Fruit fly (Drosophila melanogaster) whole organism, embryonic: Measurements from ENCODE around the gene Cul2.
A peak's percentile ranks its signal among the peaks of the same experiment; 100 is the strongest.

Source experiments
- Asciz ChIP-seq: fragments of 200-800 bp; sonication (Bioruptor generic); optimal IDR thresholded peaks from 2 replicates; lab custom pipeline; 2017; ENCODE audit warnings: missing biosample characterization, mild to moderate bottlenecking, missing genetic modification characterization, missing genetic modification reagents
- C15 ChIP-seq: fragments of 200-800 bp; sonication (Bioruptor generic); IDR thresholded peaks from 3 replicates; pipeline ENCODE4 v1.3.6; 2022; ENCODE audit warnings: missing biosample characterization, missing genetic modification characterization
- CG10366 ChIP-seq: fragments of 200-800 bp; sonication (Bioruptor generic); IDR thresholded peaks from 2 replicates; pipeline ENCODE4 v1.3.6; 2022; ENCODE audit warnings: missing biosample characterization, missing genetic modification characterization
- CG11504 ChIP-seq: fragments of 200-800 bp; sonication (Bioruptor generic); optimal IDR thresholded peaks from 3 replicates; lab custom pipeline; 2019; ENCODE audit warnings: missing biosample characterization, mild to moderate bottlenecking, missing genetic modification characterization, moderate library complexity
- CG12299 ChIP-seq: fragments of 200-800 bp; sonication (Bioruptor generic); optimal IDR thresholded peaks from 2 replicates; lab custom pipeline; 2018; ENCODE audit warnings: missing biosample characterization, mild to moderate bottlenecking, missing genetic modification characterization
- CG13624 ChIP-seq: fragments of 200-800 bp; sonication (Bioruptor generic); optimal IDR thresholded peaks from 2 replicates; lab custom pipeline; 2016; ENCODE audit warnings: missing biosample characterization, missing genetic modification characterization
- CG1529 ChIP-seq: fragments of 200-800 bp; sonication (Bioruptor generic); optimal IDR thresholded peaks from 3 replicates; lab custom pipeline; 2018; ENCODE audit warnings: missing biosample characterization, missing genetic modification characterization
- CG16779 ChIP-seq: fragments of 200-800 bp; sonication (Bioruptor generic); IDR thresholded peaks from 2 replicates; pipeline ENCODE4 v1.3.6; 2022; ENCODE audit warnings: missing biosample characterization, missing genetic modification characterization
- CG17829 ChIP-seq: fragments of 200-800 bp; optimal IDR thresholded peaks from 2 replicates; lab custom pipeline; 2019; ENCODE audit warnings: missing biosample characterization, mild to moderate bottlenecking, missing genetic modification characterization, moderate library complexity
- CG18011 ChIP-seq: fragments of 200-800 bp; sonication (Bioruptor generic); optimal IDR thresholded peaks from 2 replicates; lab custom pipeline; 2017; ENCODE audit warnings: missing biosample characterization, missing genetic modification characterization, mild to moderate bottlenecking, moderate library complexity, missing genotype
- CG2712 ChIP-seq: fragments of 200-800 bp; optimal IDR thresholded peaks from 3 replicates; lab custom pipeline; 2019; ENCODE audit warnings: missing biosample characterization, mild to moderate bottlenecking, missing genetic modification characterization, moderate library complexity
- CG34422 ChIP-seq: fragments of 200-800 bp; sonication (Bioruptor generic); IDR thresholded peaks from 3 replicates; pipeline ENCODE4 v1.3.6; 2022; ENCODE audit warnings: missing biosample characterization, missing genetic modification characterization
- CG4282 ChIP-seq: fragments of 200-800 bp; sonication (Bioruptor generic); optimal IDR thresholded peaks from 2 replicates; lab custom pipeline; 2016; ENCODE audit warnings: missing biosample characterization, missing genetic modification characterization
- CG4360 ChIP-seq: fragments of 200-800 bp; sonication (Bioruptor generic); IDR thresholded peaks from 2 replicates; pipeline ENCODE4 v1.3.6; 2022; ENCODE audit warnings: missing biosample characterization, missing genetic modification characterization
- CG6272 ChIP-seq: fragments of 200-800 bp; sonication (Bioruptor generic); IDR thresholded peaks from 2 replicates; pipeline ENCODE4 v1.3.6; 2022; ENCODE audit warnings: missing biosample characterization, missing genetic modification characterization
- CG6683 ChIP-seq: fragments of 200-800 bp; sonication (Bioruptor generic); optimal IDR thresholded peaks from 2 replicates; lab custom pipeline; 2017; ENCODE audit warnings: missing biosample characterization, mild to moderate bottlenecking, missing genetic modification characterization, missing genetic modification reagents
- CG8388 ChIP-seq: fragments of 200-800 bp; sonication (Bioruptor generic); optimal IDR thresholded peaks from 2 replicates; lab custom pipeline; 2019; ENCODE audit warnings: missing biosample characterization, mild to moderate bottlenecking, missing genetic modification characterization, moderate library complexity
- CG9817 ChIP-seq: fragments of 200-800 bp; sonication (Bioruptor generic); optimal IDR thresholded peaks from 2 replicates; lab custom pipeline; 2018; ENCODE audit warnings: missing biosample characterization, mild to moderate bottlenecking, missing genetic modification characterization, moderate library complexity
- CHES-1-like ChIP-seq: fragments of 200-800 bp; sonication (Bioruptor generic); optimal IDR thresholded peaks from 2 replicates; lab custom pipeline; 2016; ENCODE audit warnings: missing biosample characterization, missing genetic modification characterization
- CkIIα-i1 ChIP-seq: fragments of 200-800 bp; sonication (Bioruptor generic); IDR thresholded peaks from 2 replicates; pipeline ENCODE4 v1.3.6; 2022; ENCODE audit warnings: missing biosample characterization, missing genetic modification characterization
- D19B ChIP-seq: fragments of 200-800 bp; sonication (Bioruptor generic); optimal IDR thresholded peaks from 2 replicates; lab custom pipeline; 2017; ENCODE audit warnings: missing biosample characterization, mild to moderate bottlenecking, missing genetic modification characterization
- Dip3 ChIP-seq: fragments of 200-800 bp; sonication (Bioruptor generic); optimal IDR thresholded peaks from 3 replicates; lab custom pipeline; 2016; ENCODE audit warnings: missing biosample characterization, missing genetic modification characterization
- ERR ChIP-seq: fragments of 200-800 bp; sonication (Bioruptor generic); optimal IDR thresholded peaks from 2 replicates; lab custom pipeline; 2016; ENCODE audit warnings: missing biosample characterization, missing genetic modification characterization
- Gsc ChIP-seq: fragments of 200-800 bp; sonication (Bioruptor generic); IDR thresholded peaks from 2 replicates; pipeline ENCODE4 v1.3.6; 2022; ENCODE audit warnings: missing biosample characterization, missing genetic modification characterization
- HLH4C ChIP-seq: fragments of 200-800 bp; sonication (Bioruptor generic); IDR thresholded peaks from 3 replicates; pipeline ENCODE4 v1.3.6; 2022; ENCODE audit warnings: missing biosample characterization, missing genetic modification characterization; ENCODE audit not compliant: partially characterized antibody
- HLHmδ ChIP-seq: fragments of 200-800 bp; sonication (Bioruptor generic); optimal IDR thresholded peaks from 2 replicates; lab custom pipeline; 2018; ENCODE audit warnings: missing biosample characterization, mild to moderate bottlenecking, missing genetic modification characterization, moderate library complexity
- Kr ChIP-seq: fragments of 200-800 bp; sonication (Bioruptor generic); optimal IDR thresholded peaks from 2 replicates; lab custom pipeline; 2017; ENCODE audit warnings: missing biosample characterization, mild to moderate bottlenecking, missing genetic modification characterization
- Rx ChIP-seq: fragments of 200-800 bp; sonication (Bioruptor generic); IDR thresholded peaks from 2 replicates; pipeline ENCODE4 v1.3.6; 2022; ENCODE audit warnings: missing biosample characterization, missing genetic modification characterization
- Sox100B ChIP-seq: fragments of 200-800 bp; sonication (Bioruptor generic); optimal IDR thresholded peaks from 3 replicates; lab custom pipeline; 2018; ENCODE audit warnings: missing biosample characterization, mild to moderate bottlenecking, missing genetic modification characterization
- Ssrp ChIP-seq: fragments of 200-800 bp; sonication (Bioruptor generic); optimal IDR thresholded peaks from 2 replicates; lab custom pipeline; 2018; ENCODE audit warnings: missing biosample characterization, mild to moderate bottlenecking, missing genetic modification characterization, moderate library complexity
- bab2 ChIP-seq: fragments of 200-800 bp; sonication (Bioruptor generic); optimal IDR thresholded peaks from 2 replicates; lab custom pipeline; 2016; ENCODE audit warnings: missing biosample characterization, missing genetic modification characterization
- bbx ChIP-seq: fragments of 200-800 bp; sonication (Bioruptor generic); IDR thresholded peaks from 2 replicates; pipeline ENCODE4 v1.3.6; 2022; ENCODE audit warnings: missing biosample characterization, missing genetic modification characterization; ENCODE audit not compliant: partially characterized antibody
- bowl ChIP-seq: fragments of 200-800 bp; sonication (Bioruptor generic); IDR thresholded peaks from 2 replicates; pipeline ENCODE4 v1.3.6; 2022; ENCODE audit warnings: missing biosample characterization, missing genetic modification characterization
- btn ChIP-seq: fragments of 200-800 bp; sonication (Bioruptor generic); optimal IDR thresholded peaks from 2 replicates; lab custom pipeline; 2016; ENCODE audit warnings: missing biosample characterization, missing genetic modification characterization
- cad ChIP-seq: fragments of >200 bp; optimal IDR thresholded peaks from 2 replicates; lab custom pipeline; 2017; ENCODE audit warnings: missing biosample characterization, missing genetic modification characterization
- cato ChIP-seq: fragments of 200-800 bp; sonication (Bioruptor generic); optimal IDR thresholded peaks from 2 replicates; lab custom pipeline; 2016; ENCODE audit warnings: missing biosample characterization, missing genetic modification characterization, borderline replicate concordance
- dm ChIP-seq: fragments of 200-800 bp; sonication (Bioruptor generic); optimal IDR thresholded peaks from 3 replicates; lab custom pipeline; 2016; ENCODE audit warnings: missing biosample characterization, missing genetic modification characterization
- emc ChIP-seq: fragments of 200-800 bp; sonication (Bioruptor generic); optimal IDR thresholded peaks from 2 replicates; lab custom pipeline; 2016; ENCODE audit warnings: missing biosample characterization, missing genetic modification characterization
- fd3F ChIP-seq: fragments of 200-800 bp; sonication (Bioruptor generic); optimal IDR thresholded peaks from 2 replicates; lab custom pipeline; 2018; ENCODE audit warnings: missing biosample characterization, mild to moderate bottlenecking, missing genetic modification characterization, moderate library complexity
- gce ChIP-seq: fragments of 200-800 bp; sonication (Bioruptor generic); IDR thresholded peaks from 3 replicates; pipeline ENCODE4 v1.3.6; 2022; ENCODE audit warnings: missing biosample characterization, missing genetic modification characterization
- grn ChIP-seq: fragments of 200-800 bp; sonication (Bioruptor generic); optimal IDR thresholded peaks from 3 replicates; lab custom pipeline; 2017; ENCODE audit warnings: missing biosample characterization, missing genetic modification characterization
- jumu ChIP-seq: fragments of 200-800 bp; sonication (Bioruptor generic); optimal IDR thresholded peaks from 3 replicates; lab custom pipeline; 2016; ENCODE audit warnings: missing biosample characterization, missing genetic modification characterization
- lmd ChIP-seq: fragments of 200-800 bp; sonication (Bioruptor generic); IDR thresholded peaks from 2 replicates; pipeline ENCODE4 v1.3.6; 2022; ENCODE audit warnings: missing biosample characterization, missing genetic modification characterization
- nom ChIP-seq: fragments of 200-800 bp; sonication (Bioruptor generic); optimal IDR thresholded peaks from 2 replicates; lab custom pipeline; 2017; ENCODE audit warnings: missing biosample characterization, missing genetic modification characterization, mild to moderate bottlenecking, moderate library complexity, missing genetic modification reagents
- pb ChIP-seq: fragments of 200-800 bp; sonication (Bioruptor generic); optimal IDR thresholded peaks from 3 replicates; lab custom pipeline; 2016; ENCODE audit warnings: missing biosample characterization, missing genetic modification characterization
- ranshi ChIP-seq: fragments of 200-800 bp; sonication (Bioruptor generic); IDR thresholded peaks from 2 replicates; pipeline ENCODE4 v1.3.6; 2022; ENCODE audit warnings: missing biosample characterization, missing genetic modification characterization
- stc ChIP-seq: fragments of 200-800 bp; sonication (Bioruptor generic); IDR thresholded peaks from 2 replicates; pipeline ENCODE4 v1.3.6; 2022; ENCODE audit warnings: missing biosample characterization, missing genetic modification characterization
- tll ChIP-seq, 2 experiments: fragments of 200-800 bp in 1 of 2; fragments of >200 bp in 1 of 2; sonication (Bioruptor generic) in 1 of 2; optimal IDR thresholded peaks; 2 replicates each; lab custom pipeline; 2017 to 2019; ENCODE audit warnings: missing biosample characterization in 2 of 2, missing genetic modification characterization in 2 of 2, mild to moderate bottlenecking in 1 of 2, moderate library complexity in 1 of 2
- trem ChIP-seq: fragments of 200-800 bp; optimal IDR thresholded peaks from 3 replicates; lab custom pipeline; 2019; ENCODE audit warnings: missing biosample characterization, mild to moderate bottlenecking, missing genetic modification characterization, moderate library complexity
- trh ChIP-seq: fragments of 200-800 bp; sonication (Bioruptor generic); optimal IDR thresholded peaks from 2 replicates; lab custom pipeline; 2016; ENCODE audit warnings: missing biosample characterization, missing genetic modification characterization
- usp ChIP-seq: fragments of >200 bp; optimal IDR thresholded peaks from 2 replicates; lab custom pipeline; 2017; ENCODE audit warnings: missing biosample characterization, missing genetic modification characterization

Cul2 gene

dm6 chr2L:21629149-21629813 lies 29.3 kb upstream of the Cul2 start (continued):
- TF ChIP-seq bab2 (GFP tag; lab: Kevin White, UChicago) (no peak), CG10366 (no peak), btn (no peak), CG1529 (GFP tag; lab: Kevin White, UChicago) (no peak), cato (GFP tag; lab: Kevin White, UChicago) (no peak), CG34422 (GFP tag; lab: Robert Waterston, UW) (peak; percentile 97), CG2712 (tag; lab: Kevin White, UChicago) (no peak), cad (GFP tag; lab: Kevin White, UChicago) (no peak), CG4282 (GFP tag; lab: Kevin White, UChicago) (peak; percentile 11), Gsc (GFP tag; lab: Robert Waterston, UW) (no peak), CG13624 (GFP tag; lab: Kevin White, UChicago) (peak; percentile 74), trh (GFP tag; lab: Kevin White, UChicago) (no peak), lmd (GFP tag; lab: Robert Waterston, UW) (no peak), jumu (GFP tag; lab: Kevin White, UChicago) (no peak), dm (GFP tag; lab: Kevin White, UChicago) (no peak), HLHmδ (no peak), trem (tag; lab: Kevin White, UChicago) (no peak), CG11504 (tag; lab: Kevin White, UChicago) (peak; percentile 25), CG6272 (no peak), CHES-1-like (GFP tag; lab: Kevin White, UChicago) (peak; percentile 91), Kr (GFP tag; lab: Kevin White, UChicago) (no peak), usp (GFP tag; lab: Kevin White, UChicago) (no peak), D19B (GFP tag; lab: Kevin White, UChicago) (peak; percentile 64), CG9817 (no peak), Sox100B (GFP tag; lab: Kevin White, UChicago) (no peak), grn (GFP tag; lab: Kevin White, UChicago) (no peak), CG16779 (GFP tag; lab: Robert Waterston, UW) (no peak), Dip3 (GFP tag; lab: Kevin White, UChicago) (no peak), ranshi (GFP tag; lab: Robert Waterston, UW) (no peak), fd3F (no peak), bowl (no peak), Ssrp (tag; lab: Kevin White, UChicago) (no peak), nom (GFP tag; lab: Kevin White, UChicago) (no peak), CG6683 (no peak), tll (GFP tag; optimal IDR thresholded peaks at IDR 0.05; lab: Kevin White, UChicago) (no peak), C15 (GFP tag; lab: Robert Waterston, UW) (no peak), Asciz (GFP tag; lab: Kevin White, UChicago) (no peak), HLH4C (no peak), pb (no peak), CG4360 (GFP tag; lab: Robert Waterston, UW) (no peak), emc (GFP tag; lab: Kevin White, UChicago) (no peak), bbx (peak; percentile 40), CG18011 (GFP tag; lab: Kevin White, UChicago) (no peak), CG17829 (tag; lab: Kevin White, UChicago) (no peak), CG8388 (no peak), CkIIα-i1 (no peak), stc (no peak), ERR (GFP tag; lab: Kevin White, UChicago) (no peak), CG12299 (tag; lab: Kevin White, UChicago) (no peak), gce (GFP tag; lab: Robert Waterston, UW) (no peak), Rx (GFP tag; lab: Robert Waterston, UW) (no peak)
